Worm (Caenorhabditis elegans): ENCODE results near the gene T07F10.3.

DNA sequence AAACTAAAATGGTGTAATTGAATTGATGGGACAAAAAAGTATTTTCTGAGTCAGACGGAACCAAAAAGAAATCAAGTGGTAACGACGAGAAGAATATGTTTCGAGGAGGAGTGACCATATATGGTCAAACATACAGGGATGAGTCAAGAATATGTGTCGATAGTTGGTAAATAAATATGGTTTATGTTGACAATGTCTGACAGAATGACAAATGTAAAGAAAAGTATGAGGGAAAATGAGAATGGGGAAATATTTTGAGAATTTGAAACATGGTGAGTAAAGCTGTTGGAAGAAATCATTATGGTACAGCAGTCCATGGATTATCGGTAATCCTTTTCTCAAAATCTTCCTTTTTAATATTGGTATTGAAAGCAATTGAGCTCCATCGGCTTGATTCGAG is 1.8 kb downstream of the T07F10.3 start, which contains the start of gene nspg-1:
- TF ChIP-seq T22C8.4 (GFP tag; IDR thresholded peaks at IDR 0.05) (no peak), med-1 (GFP tag; optimal IDR thresholded peaks at IDR 0.05; ENCODE audit: insufficient read depth) (no peak), ztf-23 (GFP tag; IDR thresholded peaks at IDR 0.05) (no peak), flt-1 (GFP tag; IDR thresholded peaks at IDR 0.05) (no peak)
